Worm (Caenorhabditis elegans): ENCODE results near the gene C17B7.14.

- TF ChIP-seq egl-27 (tag; optimal IDR thresholded peaks at IDR 0.05), result no peak
- TF ChIP-seq fos-1 (tag; optimal IDR thresholded peaks at IDR 0.05), result no peak
- no peak for TF ChIP-seq hlh-4 (tag; optimal IDR thresholded peaks at IDR 0.05)
- no peak for TF ChIP-seq nhr-47 (tag; optimal IDR thresholded peaks at IDR 0.05)
These were observed 37.4 kb downstream of the C17B7.14 start, which contains the start of gene str-64 for ce11 chrV:3282957-3283356.

Measured in whole organism, L1 larva.